Worm (Caenorhabditis elegans): Measurements from ENCODE around the gene srh-252.

DNA sequence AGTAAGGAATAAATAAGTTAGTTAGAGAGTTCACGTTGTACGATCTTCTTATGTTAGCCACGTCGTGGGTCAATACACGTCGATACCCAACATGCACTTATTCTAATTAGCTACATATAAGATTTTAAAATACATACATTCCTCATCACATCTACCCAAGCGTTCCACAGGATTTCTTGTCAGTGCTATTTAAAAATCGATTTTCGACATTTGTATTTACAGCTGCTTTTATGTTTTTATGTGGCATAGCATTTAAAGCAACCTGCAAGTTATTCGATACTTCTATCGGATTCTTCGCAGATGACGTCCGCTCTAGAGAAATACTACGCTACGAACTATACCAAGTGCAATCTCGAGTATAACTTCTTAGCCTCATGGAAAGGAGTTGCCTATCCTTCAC, 32.2 kb upstream of the srh-252 start, which contains the start of gene srh-115:
- no peak for TF ChIP-seq elt-1 (tag; optimal IDR thresholded peaks at IDR 0.05; ENCODE audit: borderline replicate concordance, insufficient read depth)
- TF ChIP-seq lin-13 (tag; optimal IDR thresholded peaks at IDR 0.05): no peak
- no peak for TF ChIP-seq nhr-76 (tag; optimal IDR thresholded peaks at IDR 0.05)
- no peak for TF ChIP-seq nhr-12 (tag; optimal IDR thresholded peaks at IDR 0.05)
- no peak for TF ChIP-seq nhr-28 (tag; optimal IDR thresholded peaks at IDR 0.05)
- no peak for TF ChIP-seq unc-62 (GFP tag; optimal IDR thresholded peaks at IDR 0.05)
- TF ChIP-seq sptf-1 (tag; optimal IDR thresholded peaks at IDR 0.05): no peak
- no peak for TF ChIP-seq ces-1 (GFP tag; optimal IDR thresholded peaks at IDR 0.05)
- TF ChIP-seq pha-4 (tag; optimal IDR thresholded peaks at IDR 0.05): no peak
- no peak for TF ChIP-seq mls-2 (tag; optimal IDR thresholded peaks at IDR 0.05)
